Worm (Caenorhabditis elegans) whole organism, L3 larva: ENCODE results near the gene clec-123.

Experiments
- egl-27 ChIP-seq: sonication (generic microtip); optimal IDR thresholded peaks from 4 replicates; lab custom pipeline; 2017; ENCODE audit warnings: missing biosample characterization, missing genetic modification reagents, missing genetic modification characterization
- nfya-1 ChIP-seq: sonication (generic microtip); optimal IDR thresholded peaks from 2 replicates; lab custom pipeline; 2017; ENCODE audit warnings: missing genetic modification characterization, mild to moderate bottlenecking, missing compliant biosample characterization, antibody characterized with exemption, moderate library complexity; ENCODE audit not compliant: insufficient read depth

ce11 chrII:3158985-3159384, 45.0 kb downstream of the clec-123 start, which contains the start of gene sri-34:
- TF ChIP-seq nfya-1 (tag; lab: Kevin White, UChicago) (no peak), egl-27 (no peak)
